Fruit fly (Drosophila melanogaster): Measurements from ENCODE around the gene CG7988.

Gene CG7988

DNA sequence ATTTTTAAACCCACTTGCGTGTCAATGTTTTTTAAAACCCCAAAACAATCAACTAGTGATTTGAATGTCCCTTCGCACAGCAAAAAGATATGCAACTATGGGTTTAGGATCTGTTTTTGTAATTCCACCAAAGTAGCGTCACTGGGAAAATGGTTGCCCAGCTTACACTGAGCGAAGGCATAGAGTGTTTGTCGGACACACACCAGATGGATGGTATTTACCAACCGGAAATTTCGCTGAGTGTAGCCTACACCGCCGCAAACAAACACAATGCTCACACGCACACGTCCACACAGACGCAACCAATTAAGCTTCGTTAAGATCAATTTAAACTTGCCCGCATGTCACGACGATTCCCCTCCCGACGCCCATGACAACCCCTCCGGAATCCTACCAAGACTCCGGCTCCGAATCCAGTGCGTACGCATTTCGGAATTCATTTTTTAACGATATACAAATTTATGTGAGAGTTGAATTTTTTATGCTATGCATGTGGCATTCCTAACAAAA lies 8.4 kb downstream of the CG7988 start (continued):
- TF ChIP-seq CG33557 (GFP tag; optimal IDR thresholded peaks at IDR 0.05) (no peak), CG2120 (GFP tag; optimal IDR thresholded peaks at IDR 0.05) (peak; percentile 35), Doc2 (GFP tag; IDR thresholded peaks at IDR 0.05) (no peak), Atf6 (GFP tag; IDR thresholded peaks at IDR 0.05) (peak; percentile 45; the same call in 1 of the 2 replicates), tx (GFP tag; optimal IDR thresholded peaks at IDR 0.05) (no peak), fd64A (GFP tag; optimal IDR thresholded peaks at IDR 0.05) (no peak), CG15269 (tag; optimal IDR thresholded peaks at IDR 0.05) (no peak), Xrp1 (GFP tag; IDR thresholded peaks at IDR 0.05) (0 out of 2 replicates have a peak, but pooled peaks have one; percentile 18), nom (GFP tag; optimal IDR thresholded peaks at IDR 0.05) (no peak), vvl (GFP tag; IDR thresholded peaks at IDR 0.05) (peak; percentile 31; the same call in 1 of the 2 replicates), row (GFP tag; IDR thresholded peaks at IDR 0.05) (peak; percentile 43; the same call in 1 of the 3 replicates), CG6765 (GFP tag; optimal IDR thresholded peaks at IDR 0.05) (no peak), Hand (GFP tag; optimal IDR thresholded peaks at IDR 0.05) (no peak), chm (GFP tag; IDR thresholded peaks at IDR 0.05) (peak; percentile 10; the same call in 1 of the 2 replicates), Rfx (GFP tag; IDR thresholded peaks at IDR 0.05) (peak; percentile 31; the same call in 1 of the 2 replicates), ttk (GFP tag; IDR thresholded peaks at IDR 0.05) (0 out of 2 replicates have a peak, but pooled peaks have one; percentile 28), Doc3 (GFP tag; IDR thresholded peaks at IDR 0.05; ENCODE audit: partially characterized antibody) (no peak), Ada2b (GFP tag; IDR thresholded peaks at IDR 0.05) (0 out of 2 replicates have a peak, but pooled peaks have one; percentile 6), Drgx (GFP tag; IDR thresholded peaks at IDR 0.05) (0 out of 2 replicates have a peak, but pooled peaks have one; percentile 17), pzg (GFP tag; optimal IDR thresholded peaks at IDR 0.05) (no peak), lov (optimal IDR thresholded peaks at IDR 0.05) (no peak), lov (GFP tag; IDR thresholded peaks at IDR 0.05) (no peak), Nf-YC (tag; optimal IDR thresholded peaks at IDR 0.05) (no peak), salm (tag; optimal IDR thresholded peaks at IDR 0.05) (no peak), trem (tag; optimal IDR thresholded peaks at IDR 0.05) (no peak), CG11696 (GFP tag; IDR thresholded peaks at IDR 0.05) (no peak), NC2β (GFP tag; optimal IDR thresholded peaks at IDR 0.05) (no peak), ranshi (GFP tag; IDR thresholded peaks at IDR 0.05) (0 out of 2 replicates have a peak, but pooled peaks have one; percentile 21), Xbp1 (GFP tag; optimal IDR thresholded peaks at IDR 0.05) (no peak), sisA (GFP tag; IDR thresholded peaks at IDR 0.05) (0 out of 2 replicates have a peak, but pooled peaks have one; percentile 15), CG15011 (GFP tag; optimal IDR thresholded peaks at IDR 0.05) (no peak), Med (GFP tag) (peak; percentile 56), CG8281 (tag; optimal IDR thresholded peaks at IDR 0.05) (no peak), CG32532 (GFP tag; IDR thresholded peaks at IDR 0.05) (peak; percentile 58; the same call in 1 of the 2 replicates), crol (GFP tag; IDR thresholded peaks at IDR 0.05) (no peak), bowl (GFP tag; IDR thresholded peaks at IDR 0.05) (0 out of 2 replicates have a peak, but pooled peaks have one; percentile 20), CG3407 (GFP tag; optimal IDR thresholded peaks at IDR 0.05) (no peak), amos (GFP tag; IDR thresholded peaks at IDR 0.05; ENCODE audit: partially characterized antibody) (no peak), Mrtf (GFP tag; IDR thresholded peaks at IDR 0.05) (0 out of 3 replicates have a peak, but pooled peaks have one; percentile 13), CG17328 (GFP tag; IDR thresholded peaks at IDR 0.05) (0 out of 2 replicates have a peak, but pooled peaks have one; percentile 13), CG15073 (GFP tag; optimal IDR thresholded peaks at IDR 0.05) (no peak)

DNA sequence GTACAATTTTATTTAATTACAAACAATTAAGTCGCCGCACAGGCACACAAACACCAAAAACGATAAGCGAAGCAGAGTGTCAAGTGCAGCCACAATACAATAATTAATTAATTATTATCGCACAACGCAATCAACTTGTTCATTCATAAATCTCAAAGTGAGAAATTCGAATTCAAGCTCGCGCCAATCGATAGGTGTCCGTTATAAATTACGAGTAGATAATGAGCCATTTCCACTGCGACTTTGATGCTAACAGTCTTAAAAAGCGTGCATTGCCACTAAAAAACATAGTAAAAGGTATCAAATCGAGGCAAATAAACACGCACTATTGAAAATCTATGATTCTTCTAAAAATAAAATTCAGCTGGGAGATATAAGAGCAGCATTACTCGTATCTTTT lies 9.9 kb downstream of the CG7988 start:
- peak; percentile 32 for TF ChIP-seq Sry-δ (GFP tag; optimal IDR thresholded peaks at IDR 0.05)
- TF ChIP-seq sens (GFP tag): peak; percentile 45
- TF ChIP-seq Rx (GFP tag; IDR thresholded peaks at IDR 0.05): no peak
- TF ChIP-seq lmd (GFP tag; IDR thresholded peaks at IDR 0.05): no peak
- TF ChIP-seq CG6272 (GFP tag; IDR thresholded peaks at IDR 0.05): no peak
- no peak for TF ChIP-seq CG11456 (GFP tag; IDR thresholded peaks at IDR 0.05)
- no peak for TF ChIP-seq CG2202 (tag; optimal IDR thresholded peaks at IDR 0.05)
- no peak for TF ChIP-seq Mrtf (GFP tag; IDR thresholded peaks at IDR 0.05)
- TF ChIP-seq Dll (GFP tag; IDR thresholded peaks at IDR 0.05; ENCODE audit: partially characterized antibody): 0 out of 4 replicates have a peak, but pooled peaks have one; percentile 20
- no peak for TF ChIP-seq CG7963 (GFP tag; IDR thresholded peaks at IDR 0.05; ENCODE audit: partially characterized antibody)
- no peak for TF ChIP-seq CG34422 (GFP tag; IDR thresholded peaks at IDR 0.05)
- TF ChIP-seq CkIIα-i1 (GFP tag; IDR thresholded peaks at IDR 0.05): no peak
- TF ChIP-seq CG16813 (GFP tag; IDR thresholded peaks at IDR 0.05; ENCODE audit: partially characterized antibody): no peak

Measured in whole organism, embryonic.